Worm (Caenorhabditis elegans) whole organism, young adult: Measurements from ENCODE around the gene cec-3.

Source experiments
- B0336.3 ChIP-seq: fragments of 200-800 bp; sonication (Bioruptor generic); IDR thresholded peaks from 2 replicates; pipeline ENCODE4 v1.3.6; 2022; ENCODE audit warnings: missing genetic modification characterization, missing compliant biosample characterization
- C17E4.6 ChIP-seq: fragments of 200-800 bp; sonication (Bioruptor generic); IDR thresholded peaks from 2 replicates; pipeline ENCODE4 v1.3.6; 2022; ENCODE audit warnings: missing genetic modification reagents, missing genetic modification characterization, missing compliant biosample characterization
- F23B12.7 ChIP-seq: sonication (generic microtip); optimal IDR thresholded peaks from 2 replicates; lab custom pipeline; 2017; ENCODE audit warnings: missing genetic modification characterization, mild to moderate bottlenecking, missing compliant biosample characterization, antibody characterized with exemption, moderate library complexity; ENCODE audit not compliant: insufficient read depth
- F55B11.4 ChIP-seq: sonication (generic microtip); optimal IDR thresholded peaks from 2 replicates; lab custom pipeline; 2016; ENCODE audit warnings: missing compliant biosample characterization, missing genetic modification characterization, borderline replicate concordance; ENCODE audit not compliant: insufficient read depth
- Y56A3A.18 ChIP-seq: fragments of 200-800 bp; sonication (Bioruptor generic); IDR thresholded peaks from 2 replicates; pipeline ENCODE4 v1.3.6; 2022; ENCODE audit warnings: missing genetic modification reagents, missing genetic modification characterization, missing compliant biosample characterization
- Y67H2A.10 ChIP-seq: fragments of 200-800 bp; sonication (Bioruptor generic); conservative IDR thresholded peaks from 2 replicates; pipeline ENCODE4 v1.3.6; 2022; ENCODE audit warnings: missing genetic modification reagents, missing genetic modification characterization, missing compliant biosample characterization
- Y95B8A.8 ChIP-seq: fragments of 200-800 bp; sonication (Bioruptor generic); IDR thresholded peaks from 2 replicates; pipeline ENCODE4 v1.3.6; 2022; ENCODE audit warnings: missing genetic modification reagents, missing genetic modification characterization, missing compliant biosample characterization
- ama-1 ChIP-seq, 3 experiments: fragments of 150-350 bp in 1 of 3; sonication (generic microtip) in 2 of 3; optimal IDR thresholded peaks; 2 replicates each; lab custom pipeline; 2014 to 2018; ENCODE audit warnings: missing biosample characterization in 2 of 3, missing genetic modification characterization in 2 of 3, missing genetic modification reagents in 2 of 3
- atf-7 ChIP-seq: sonication (generic microtip); optimal IDR thresholded peaks from 2 replicates; lab custom pipeline; 2017; ENCODE audit warnings: mild to moderate bottlenecking, missing genetic modification characterization, missing compliant biosample characterization
- attf-3 ChIP-seq: fragments of 200-800 bp; sonication (Bioruptor generic); conservative IDR thresholded peaks from 2 replicates; pipeline ENCODE4 v1.3.6; 2022; ENCODE audit warnings: missing genetic modification reagents, missing genetic modification characterization, missing compliant biosample characterization
- attf-5 ChIP-seq: fragments of 200-800 bp; sonication (Bioruptor generic); optimal IDR thresholded peaks from 2 replicates; lab custom pipeline; 2018; ENCODE audit warnings: mild to moderate bottlenecking, missing genetic modification characterization, missing compliant biosample characterization
- bed-2 ChIP-seq: fragments of 200-800 bp; sonication (Bioruptor generic); IDR thresholded peaks from 2 replicates; pipeline ENCODE4 v1.3.6; 2022; ENCODE audit warnings: missing genetic modification reagents, missing genetic modification characterization, missing compliant biosample characterization
- cebp-1 ChIP-seq, 2 experiments: fragments of 200-800 bp in 1 of 2; sonication (Bioruptor generic) in 1 of 2; sonication (generic microtip) in 1 of 2; IDR thresholded peaks in 1 of 2; optimal IDR thresholded peaks in 1 of 2; 2 replicates each; pipeline versions ENCODE4 v1.3.6 to Lab custom; 2017 to 2022; ENCODE audit warnings: missing compliant biosample characterization in 2 of 2, missing genetic modification characterization in 2 of 2, mild to moderate bottlenecking in 1 of 2, missing genetic modification reagents in 1 of 2, moderate library complexity in 1 of 2
- ceh-58 ChIP-seq: fragments of 200-800 bp; sonication (Bioruptor generic); IDR thresholded peaks from 2 replicates; pipeline ENCODE4 v1.3.6; 2022; ENCODE audit warnings: missing genetic modification characterization, missing compliant biosample characterization
- chd-7 ChIP-seq: sonication (generic microtip); optimal IDR thresholded peaks from 2 replicates; lab custom pipeline; 2016; ENCODE audit warnings: mild to moderate bottlenecking, missing genetic modification characterization, moderate library complexity, missing compliant biosample characterization
- dpl-1 ChIP-seq: fragments of 150-350 bp; optimal IDR thresholded peaks from 2 replicates; lab custom pipeline; 2014; ENCODE audit warnings: missing biosample characterization, missing genetic modification reagents, missing genetic modification characterization
- egl-18 ChIP-seq: fragments of 200-800 bp; sonication (Bioruptor generic); IDR thresholded peaks from 2 replicates; pipeline ENCODE4 v1.3.6; 2022; ENCODE audit warnings: missing genetic modification reagents, missing genetic modification characterization, missing compliant biosample characterization
- him-1 ChIP-seq: sonication (generic microtip); optimal IDR thresholded peaks from 2 replicates; lab custom pipeline; 2016; ENCODE audit warnings: missing genotype, missing genetic modification reagents, missing genetic modification characterization, missing compliant biosample characterization
- hrde-1 ChIP-seq: sonication (generic microtip); optimal IDR thresholded peaks from 2 replicates; lab custom pipeline; 2016; ENCODE audit warnings: missing genetic modification characterization, mild to moderate bottlenecking, missing compliant biosample characterization, moderate library complexity, missing genotype, missing genetic modification reagents, borderline replicate concordance
- lag-1 ChIP-seq: fragments of 200-800 bp; sonication (Bioruptor generic); IDR thresholded peaks from 2 replicates; pipeline ENCODE4 v1.3.6; 2022; ENCODE audit warnings: missing genetic modification reagents, missing genetic modification characterization, missing compliant biosample characterization
- let-607 ChIP-seq, 2 experiments: fragments of 200-800 bp in 1 of 2; sonication (Bioruptor generic) in 1 of 2; sonication (generic microtip) in 1 of 2; optimal IDR thresholded peaks; 2 replicates each; lab custom pipeline; 2016 to 2018; ENCODE audit warnings: mild to moderate bottlenecking in 2 of 2, missing compliant biosample characterization in 2 of 2, missing genetic modification characterization in 2 of 2, moderate library complexity in 2 of 2, missing genotype in 1 of 2
- lin-35 ChIP-seq, 3 experiments: fragments of 150-350 bp in 2 of 3; sonication (generic microtip) in 1 of 3; optimal IDR thresholded peaks; 2 replicates each; lab custom pipeline; 2014 to 2018; ENCODE audit warnings: missing biosample characterization in 3 of 3, missing genetic modification characterization in 3 of 3, missing genetic modification reagents in 3 of 3
- lin-40 ChIP-seq: sonication (generic microtip); optimal IDR thresholded peaks from 2 replicates; lab custom pipeline; 2016; ENCODE audit warnings: missing genetic modification characterization, mild to moderate bottlenecking, missing compliant biosample characterization, missing genotype, missing genetic modification reagents
- lin-54 ChIP-seq: fragments of 200-800 bp; sonication (Bioruptor generic); optimal IDR thresholded peaks from 2 replicates; lab custom pipeline; 2018; ENCODE audit warnings: mild to moderate bottlenecking, missing genetic modification characterization, missing compliant biosample characterization
- lsy-27 ChIP-seq: sonication (generic microtip); optimal IDR thresholded peaks from 2 replicates; lab custom pipeline; 2017; ENCODE audit warnings: missing genetic modification characterization, mild to moderate bottlenecking, missing compliant biosample characterization, antibody characterized with exemption, missing genotype, borderline replicate concordance; ENCODE audit not compliant: insufficient read depth
- madf-3 ChIP-seq: fragments of 200-800 bp; sonication (Bioruptor generic); IDR thresholded peaks from 2 replicates; pipeline ENCODE4 v1.3.6; 2022; ENCODE audit warnings: missing genetic modification reagents, missing genetic modification characterization, missing compliant biosample characterization
- nfya-1 ChIP-seq: sonication (generic microtip); optimal IDR thresholded peaks from 2 replicates; lab custom pipeline; 2017; ENCODE audit warnings: antibody characterized with exemption, missing compliant biosample characterization, missing genetic modification characterization, borderline replicate concordance; ENCODE audit not compliant: insufficient read depth
- nfyb-1 ChIP-seq: fragments of 200-800 bp; sonication (Bioruptor generic); IDR thresholded peaks from 2 replicates; pipeline ENCODE4 v1.3.6; 2022; ENCODE audit warnings: missing genetic modification reagents, missing genetic modification characterization, missing compliant biosample characterization
- nhr-80 ChIP-seq: sonication (generic microtip); optimal IDR thresholded peaks from 2 replicates; lab custom pipeline; 2016; ENCODE audit warnings: missing genetic modification characterization, missing compliant biosample characterization
- rec-8 ChIP-seq, 2 experiments: sonication (generic microtip); optimal IDR thresholded peaks; 2 replicates each; lab custom pipeline; 2016; ENCODE audit warnings: mild to moderate bottlenecking in 2 of 2, missing genetic modification characterization in 2 of 2, missing genetic modification reagents in 2 of 2, missing genotype in 2 of 2, missing biosample characterization in 1 of 2, missing compliant biosample characterization in 1 of 2, moderate library complexity in 1 of 2
- sdz-38 ChIP-seq: sonication (generic microtip); optimal IDR thresholded peaks from 2 replicates; lab custom pipeline; 2016; ENCODE audit warnings: missing genotype, missing genetic modification characterization, missing compliant biosample characterization
- somi-1 ChIP-seq: fragments of 200-800 bp; sonication (Bioruptor generic); optimal IDR thresholded peaks from 2 replicates; lab custom pipeline; 2018; ENCODE audit warnings: mild to moderate bottlenecking, missing genetic modification characterization, missing compliant biosample characterization
- tbp1 ChIP-seq: fragments of 200-800 bp; sonication (Bioruptor generic); optimal IDR thresholded peaks from 2 replicates; lab custom pipeline; 2018; ENCODE audit warnings: mild to moderate bottlenecking, missing genetic modification characterization, missing compliant biosample characterization
- tbx-9 ChIP-seq: sonication (generic microtip); optimal IDR thresholded peaks from 2 replicates; lab custom pipeline; 2016; ENCODE audit warnings: borderline replicate concordance, missing genetic modification characterization, inconsistent platforms, missing compliant biosample characterization
- tlf-1 ChIP-seq: fragments of 200-800 bp; sonication (Bioruptor generic); optimal IDR thresholded peaks from 2 replicates; lab custom pipeline; 2018; ENCODE audit warnings: mild to moderate bottlenecking, missing genetic modification characterization, missing compliant biosample characterization
- xnd-1 ChIP-seq: sonication (generic microtip); optimal IDR thresholded peaks from 2 replicates; lab custom pipeline; 2016; ENCODE audit warnings: missing genotype, missing genetic modification reagents, missing genetic modification characterization, missing compliant biosample characterization
- zfh-2 ChIP-seq: fragments of 200-800 bp; sonication (Bioruptor generic); conservative IDR thresholded peaks from 2 replicates; pipeline ENCODE4 v1.3.6; 2022; ENCODE audit warnings: missing genetic modification reagents, missing genetic modification characterization, missing compliant biosample characterization
- ztf-3 ChIP-seq: fragments of 200-800 bp; sonication (Bioruptor generic); optimal IDR thresholded peaks from 2 replicates; lab custom pipeline; 2018; ENCODE audit warnings: mild to moderate bottlenecking, missing genetic modification characterization, missing compliant biosample characterization

cec-3 gene

ce11 chrII:7880373-7880862 is 23.0 kb upstream of the cec-3 start, which contains the start of gene perm-1 (continued):
- peak; percentile 44 for TF ChIP-seq him-1 (tag; lab: Kevin White, UChicago)
- peak; percentile 92 for TF ChIP-seq Y95B8A.8 (GFP tag; lab: Robert Waterston, UW)
- no peak for TF ChIP-seq nhr-80 (tag; lab: Kevin White, UChicago)
- no peak for TF ChIP-seq rec-8 (tag; optimal IDR thresholded peaks at IDR 0.05; lab: Kevin White, UChicago)
- no peak for TF ChIP-seq attf-5 (GFP tag; lab: Kevin White, UChicago)
- 0 out of 2 replicates have a peak, but pooled peaks have one; percentile 60 for TF ChIP-seq C17E4.6
- TF ChIP-seq lag-1 (GFP tag; lab: Robert Waterston, UW): no peak
- no peak for TF ChIP-seq ztf-3 (GFP tag; lab: Kevin White, UChicago)
- TF ChIP-seq lsy-27 (tag; lab: Kevin White, UChicago): no peak
- no peak for TF ChIP-seq ama-1 (optimal IDR thresholded peaks at IDR 0.05; lab: Kevin White, UChicago)
- TF ChIP-seq ama-1 (GFP tag; optimal IDR thresholded peaks at IDR 0.05; lab: Kevin White, UChicago): no peak
- no peak for TF ChIP-seq sdz-38 (tag; lab: Kevin White, UChicago)
- no peak for TF ChIP-seq tbx-9 (tag; lab: Kevin White, UChicago)
- no peak for TF ChIP-seq ceh-58

ce11 chrII:7879266-7879718 is 21.9 kb upstream of the cec-3 start, which contains the start of the genes vha-4 and T01H3.5:
Gene vha-4 (minus strand): TSS chrII:7879316.
Gene T01H3.5 (plus strand): TSS chrII:7879616.
- no peak for TF ChIP-seq xnd-1 (tag; lab: Kevin White, UChicago)
- TF ChIP-seq nhr-80 (tag; lab: Kevin White, UChicago): peak; percentile 55
- TF ChIP-seq zfh-2 (GFP tag; lab: Robert Waterston, UW): 0 out of 2 replicates have a peak, but pooled peaks have one; percentile 8

- no peak for TF ChIP-seq F55B11.4 (tag; lab: Kevin White, UChicago)
- TF ChIP-seq hrde-1 (tag; lab: Kevin White, UChicago): no peak
- TF ChIP-seq cebp-1 (GFP tag; IDR thresholded peaks at IDR 0.05; lab: Robert Waterston, UW): no peak
- peak; percentile 21 for TF ChIP-seq cebp-1 (tag; optimal IDR thresholded peaks at IDR 0.05; lab: Kevin White, UChicago)
- 0 out of 2 replicates have a peak, but pooled peaks have one; percentile 10 for TF ChIP-seq B0336.3
- TF ChIP-seq lin-40 (tag; lab: Kevin White, UChicago): no peak
- peak; percentile 33; the same call in 1 of the 2 replicates for TF ChIP-seq nfyb-1 (GFP tag; lab: Robert Waterston, UW)
- peak; percentile 51 for TF ChIP-seq tlf-1
- no peak for TF ChIP-seq let-607 (tag; optimal IDR thresholded peaks at IDR 0.05; lab: Kevin White, UChicago)
- TF ChIP-seq lin-54: peak; percentile 37
- TF ChIP-seq lin-35 (GFP tag; optimal IDR thresholded peaks at IDR 0.05; lab: Kevin White, UChicago): peak in 1 of 3 experiments; percentile 22
- peak; percentile 9 for TF ChIP-seq atf-7 (tag; lab: Kevin White, UChicago)
- TF ChIP-seq tbp1: peak; percentile 21
- peak; percentile 28 for TF ChIP-seq chd-7
Measured at ce11 chrII:7877744-7878468, 20.5 kb upstream of the cec-3 start, which contains the start of gene T01H3.2. Gene T01H3.2 (minus strand): TSS chrII:7877994.

ce11 chrII:7873843-7874372 is 16.5 kb upstream of the cec-3 start, which contains the start of gene T01H3.3:
Gene T01H3.3 (minus strand): TSS chrII:7873893.
- TF ChIP-seq madf-3 (no peak), somi-1 (GFP tag; lab: Kevin White, UChicago) (no peak), attf-3 (GFP tag; lab: Robert Waterston, UW) (peak; percentile 91), dpl-1 (GFP tag; lab: Kevin White, UChicago) (no peak), nfya-1 (no peak), ztf-3 (GFP tag; lab: Kevin White, UChicago) (no peak), Y67H2A.10 (no peak), bed-2 (GFP tag; lab: Robert Waterston, UW) (no peak), cebp-1 (GFP tag; IDR thresholded peaks at IDR 0.05; lab: Robert Waterston, UW) (no peak), cebp-1 (tag; optimal IDR thresholded peaks at IDR 0.05; lab: Kevin White, UChicago) (peak; percentile 15), F23B12.7 (tag; lab: Kevin White, UChicago) (peak; percentile 27), egl-18 (GFP tag; lab: Robert Waterston, UW) (no peak), Y56A3A.18 (no peak)
- TF ChIP-seq, all 124 proteins: peak for 3
